Worm (Caenorhabditis elegans) whole organism, L3 larva: ENCODE measurements around the gene acbp-3.

ENCODE experiments used
- R02D3.7 ChIP-seq: fragments of 150-350 bp; optimal IDR thresholded peaks from 2 replicates; lab custom pipeline; 2014; ENCODE audit warnings: missing biosample characterization, missing genetic modification characterization
- ZK546.5 ChIP-seq: sonication (generic microtip); optimal IDR thresholded peaks from 2 replicates; lab custom pipeline; 2017; ENCODE audit warnings: missing biosample characterization, missing genetic modification characterization
- aly-2 ChIP-seq: fragments of 150-350 bp; optimal IDR thresholded peaks from 2 replicates; lab custom pipeline; 2014; ENCODE audit warnings: missing biosample characterization, missing genetic modification characterization
- ama-1 ChIP-seq: fragments of 150-350 bp; optimal IDR thresholded peaks from 2 replicates; lab custom pipeline; 2018
- ceh-16 ChIP-seq: sonication (generic microtip); optimal IDR thresholded peaks from 2 replicates; lab custom pipeline; 2017; ENCODE audit warnings: missing biosample characterization, missing genetic modification characterization
- daf-12 ChIP-seq: fragments of 150-350 bp; optimal IDR thresholded peaks from 2 replicates; lab custom pipeline; 2014; ENCODE audit warnings: missing biosample characterization, missing genetic modification reagents, missing genetic modification characterization
- egl-27 ChIP-seq: sonication (generic microtip); optimal IDR thresholded peaks from 4 replicates; lab custom pipeline; 2017; ENCODE audit warnings: missing biosample characterization, missing genetic modification reagents, missing genetic modification characterization
- egl-5 ChIP-seq: fragments of 150-350 bp; optimal IDR thresholded peaks from 2 replicates; lab custom pipeline; 2017; ENCODE audit warnings: missing biosample characterization, missing genetic modification reagents, missing genetic modification characterization, inconsistent platforms
- elt-2 ChIP-seq: sonication (generic microtip); optimal IDR thresholded peaks from 2 replicates; lab custom pipeline; 2016; ENCODE audit warnings: missing genetic modification reagents, mild to moderate bottlenecking, missing genetic modification characterization, missing compliant biosample characterization
- fkh-10 ChIP-seq: sonication (generic microtip); optimal IDR thresholded peaks from 2 replicates; lab custom pipeline; 2017; ENCODE audit warnings: missing biosample characterization, missing genetic modification reagents, missing genetic modification characterization
- fkh-2 ChIP-seq: fragments of 150-350 bp; optimal IDR thresholded peaks from 2 replicates; lab custom pipeline; 2014; ENCODE audit warnings: missing biosample characterization, missing genetic modification reagents, missing genetic modification characterization
- fos-1 ChIP-seq: fragments of 150-350 bp; optimal IDR thresholded peaks from 2 replicates; lab custom pipeline; 2014; ENCODE audit warnings: missing biosample characterization, missing genetic modification characterization
- hmg-11 ChIP-seq: sonication (generic microtip); optimal IDR thresholded peaks from 2 replicates; lab custom pipeline; 2016; ENCODE audit warnings: missing genetic modification characterization, missing compliant biosample characterization
- jun-1 ChIP-seq: fragments of 150-350 bp; optimal IDR thresholded peaks from 2 replicates; lab custom pipeline; 2014; ENCODE audit warnings: missing biosample characterization, missing genetic modification reagents, missing genetic modification characterization
- lin-15B ChIP-seq: fragments of 150-350 bp; optimal IDR thresholded peaks from 2 replicates; lab custom pipeline; 2014; ENCODE audit warnings: missing biosample characterization, missing genetic modification characterization
- lin-39 ChIP-seq: fragments of 150-350 bp; optimal IDR thresholded peaks from 2 replicates; lab custom pipeline; 2018; ENCODE audit warnings: missing biosample characterization, missing genetic modification reagents, missing genetic modification characterization
- lsy-12 ChIP-seq: sonication (generic microtip); optimal IDR thresholded peaks from 2 replicates; lab custom pipeline; 2016; ENCODE audit warnings: mild to moderate bottlenecking, missing genetic modification characterization, missing compliant biosample characterization
- mdl-1 ChIP-seq: fragments of 150-350 bp; optimal IDR thresholded peaks from 2 replicates; lab custom pipeline; 2014; ENCODE audit warnings: missing biosample characterization, missing genetic modification characterization
- mml-1 ChIP-seq: fragments of 150-350 bp; sonication (generic microtip); optimal IDR thresholded peaks from 3 replicates; lab custom pipeline; 2014; ENCODE audit warnings: missing biosample characterization, missing genetic modification characterization
- nfya-1 ChIP-seq: sonication (generic microtip); optimal IDR thresholded peaks from 2 replicates; lab custom pipeline; 2017; ENCODE audit warnings: missing genetic modification characterization, mild to moderate bottlenecking, missing compliant biosample characterization, antibody characterized with exemption, moderate library complexity; ENCODE audit not compliant: insufficient read depth
- nhr-11 ChIP-seq: fragments of 150-350 bp; optimal IDR thresholded peaks from 2 replicates; lab custom pipeline; 2014; ENCODE audit warnings: missing biosample characterization, missing genetic modification characterization
- nhr-12 ChIP-seq: fragments of 150-350 bp; optimal IDR thresholded peaks from 2 replicates; lab custom pipeline; 2014; ENCODE audit warnings: missing biosample characterization, missing genetic modification characterization
- nhr-23 ChIP-seq: fragments of 150-350 bp; optimal IDR thresholded peaks from 2 replicates; lab custom pipeline; 2014; ENCODE audit warnings: missing biosample characterization, missing genetic modification reagents, missing genetic modification characterization
- nhr-237 ChIP-seq: fragments of 150-350 bp; optimal IDR thresholded peaks from 2 replicates; lab custom pipeline; 2014; ENCODE audit warnings: missing biosample characterization, missing genetic modification characterization
- nhr-28 ChIP-seq: fragments of 150-350 bp; optimal IDR thresholded peaks from 2 replicates; lab custom pipeline; 2014; ENCODE audit warnings: missing biosample characterization, missing genetic modification characterization
- nhr-43 ChIP-seq: sonication (generic microtip); optimal IDR thresholded peaks from 2 replicates; lab custom pipeline; 2016; ENCODE audit warnings: mild to moderate bottlenecking, missing genetic modification characterization, missing compliant biosample characterization; ENCODE audit not compliant: poor library complexity, severe bottlenecking
- nhr-67 ChIP-seq: fragments of 150-350 bp; optimal IDR thresholded peaks from 2 replicates; lab custom pipeline; 2014; ENCODE audit warnings: missing biosample characterization, missing genetic modification characterization
- nhr-76 ChIP-seq: fragments of 150-350 bp; sonication (generic microtip); optimal IDR thresholded peaks from 5 replicates; lab custom pipeline; 2014; ENCODE audit warnings: missing biosample characterization, missing genetic modification characterization
- sea-2 ChIP-seq: fragments of 150-350 bp; sonication (generic microtip); optimal IDR thresholded peaks from 4 replicates; lab custom pipeline; 2014; ENCODE audit warnings: missing biosample characterization, missing genetic modification reagents, missing genetic modification characterization
- tbx-2 ChIP-seq: sonication (generic microtip); optimal IDR thresholded peaks from 2 replicates; lab custom pipeline; 2016; ENCODE audit warnings: mild to moderate bottlenecking, missing genetic modification characterization, missing compliant biosample characterization
- unc-62 ChIP-seq: fragments of 150-350 bp; sonication (generic microtip); optimal IDR thresholded peaks from 4 replicates; lab custom pipeline; 2014; ENCODE audit warnings: missing biosample characterization, missing genetic modification reagents, missing genetic modification characterization
- zag-1 ChIP-seq: fragments of 150-350 bp; optimal IDR thresholded peaks from 2 replicates; lab custom pipeline; 2014; ENCODE audit warnings: missing biosample characterization, missing genetic modification characterization
- ztf-11 ChIP-seq: fragments of 150-350 bp; optimal IDR thresholded peaks from 2 replicates; lab custom pipeline; 2014; ENCODE audit warnings: missing biosample characterization, missing genetic modification characterization
- ztf-4 ChIP-seq: fragments of 150-350 bp; optimal IDR thresholded peaks from 2 replicates; lab custom pipeline; 2014; ENCODE audit warnings: missing biosample characterization, missing genetic modification characterization

Gene acbp-3

DNA sequence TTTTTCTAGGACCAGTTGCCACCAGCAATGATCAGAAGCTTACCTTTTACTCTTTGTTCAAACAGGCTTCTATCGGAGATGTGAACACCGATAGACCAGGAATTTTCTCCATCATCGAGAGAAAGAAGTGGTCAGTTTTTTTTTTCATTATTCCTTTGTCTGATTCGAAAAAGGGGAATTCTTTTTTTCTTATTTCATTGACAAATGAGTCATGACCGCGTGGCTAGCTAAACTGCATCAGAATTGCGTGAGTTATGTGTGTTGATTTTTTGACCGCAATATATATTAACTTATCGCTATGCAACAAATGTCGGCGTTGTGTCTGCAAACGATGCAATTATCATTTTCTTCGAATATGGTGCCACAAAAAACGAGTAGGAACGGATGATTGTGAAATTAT, 344 bp downstream of the acbp-3 start:
- TF ChIP-seq mdl-1: no peak
- TF ChIP-seq nhr-76 (tag; lab: Kevin White, UChicago): no peak
- no peak for TF ChIP-seq ceh-16 (tag; lab: Kevin White, UChicago)
- TF ChIP-seq nhr-23 (tag; lab: Kevin White, UChicago): peak; percentile 16
- TF ChIP-seq nhr-11 (tag; lab: Kevin White, UChicago): no peak
- TF ChIP-seq jun-1 (tag; lab: Kevin White, UChicago): no peak
- no peak for TF ChIP-seq mml-1 (tag; lab: Kevin White, UChicago)
- no peak for TF ChIP-seq tbx-2 (tag; lab: Kevin White, UChicago)
- TF ChIP-seq hmg-11 (tag; lab: Kevin White, UChicago): no peak
- no peak for TF ChIP-seq fkh-10
- no peak for TF ChIP-seq ZK546.5 (tag; lab: Kevin White, UChicago)
- TF ChIP-seq nhr-12 (tag; lab: Kevin White, UChicago): no peak
- TF ChIP-seq nhr-237: no peak
- peak; percentile 27 for TF ChIP-seq elt-2 (tag; lab: Kevin White, UChicago)
- TF ChIP-seq egl-27 (tag; lab: Kevin White, UChicago): no peak
- TF ChIP-seq, all 47 proteins: peak for 2

DNA sequence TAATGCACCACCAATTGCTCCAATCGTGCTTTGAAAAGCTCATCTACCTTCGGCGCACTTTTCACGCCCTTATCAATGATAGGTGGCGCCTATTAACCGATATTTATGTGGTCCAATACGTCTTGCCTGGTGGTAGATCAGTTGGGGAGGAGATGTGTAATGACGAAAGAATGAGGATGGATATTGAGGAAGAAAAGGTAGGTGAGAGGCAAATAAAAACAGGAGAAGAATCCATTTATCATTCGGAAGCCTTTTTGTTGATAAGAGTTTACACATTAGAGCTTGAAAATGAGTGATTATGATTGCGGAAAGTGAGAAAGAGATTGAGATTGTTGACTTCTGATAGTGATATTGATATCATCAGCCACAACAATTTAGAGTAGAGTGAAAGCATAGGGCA, 4.3 kb downstream of the acbp-3 start:
- TF ChIP-seq ceh-16 (tag; lab: Kevin White, UChicago) (no peak), nhr-43 (no peak), egl-5 (tag; lab: Kevin White, UChicago) (peak; percentile 63), ztf-4 (tag; lab: Kevin White, UChicago) (no peak), unc-62 (GFP tag; lab: Kevin White, UChicago) (no peak), nhr-23 (tag; lab: Kevin White, UChicago) (no peak), elt-2 (tag; lab: Kevin White, UChicago) (no peak), R02D3.7 (no peak), aly-2 (tag; lab: Kevin White, UChicago) (no peak)
- TF ChIP-seq, all 47 proteins: peak for 1

DNA sequence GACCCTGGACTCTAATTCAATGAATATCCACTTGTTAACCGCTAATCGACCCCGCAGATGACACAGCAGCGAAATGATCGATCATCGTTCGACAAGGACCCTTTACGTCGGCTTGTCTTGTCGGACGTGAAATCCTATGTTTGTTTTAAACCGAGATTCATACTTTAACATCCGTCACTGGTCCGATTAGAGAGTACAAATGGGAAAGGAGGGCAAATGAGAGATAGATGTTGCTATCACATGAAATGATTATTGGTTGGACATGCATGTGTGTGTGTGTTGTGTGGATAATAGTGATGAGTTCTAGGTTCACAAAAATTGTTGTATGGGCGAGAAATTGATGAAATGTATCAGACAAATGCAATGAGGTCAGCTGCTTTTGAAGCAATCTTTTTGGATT, 6.6 kb downstream of the acbp-3 start:
- TF ChIP-seq nfya-1 (tag; lab: Kevin White, UChicago) (peak; percentile 30), nhr-12 (tag; lab: Kevin White, UChicago) (no peak), aly-2 (tag; lab: Kevin White, UChicago) (no peak), egl-5 (tag; lab: Kevin White, UChicago) (peak; percentile 35)

DNA sequence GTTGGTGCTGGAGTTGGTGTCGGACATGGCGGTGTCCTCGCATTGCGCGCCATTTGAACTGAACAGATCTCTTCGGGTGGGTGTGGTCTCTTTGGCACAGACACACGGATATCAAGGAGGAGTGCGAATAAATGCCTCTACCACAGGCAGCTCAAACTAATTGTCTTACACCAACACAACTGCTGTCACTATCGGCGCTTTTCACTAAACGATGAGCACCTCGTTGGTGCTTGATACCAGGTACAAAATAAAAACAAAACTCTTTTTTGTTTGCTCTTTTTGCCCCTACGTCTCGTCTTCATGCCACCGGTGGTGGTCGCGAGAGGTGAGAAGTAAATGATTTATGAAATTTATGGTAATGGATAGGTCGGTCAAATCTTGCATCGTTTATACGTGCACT, 7.6 kb downstream of the acbp-3 start, which contains the start of gene F47B10.8:
Gene F47B10.8 (minus strand): TSS at position 101 of the 400 bp plus-strand sequence.
- no peak for TF ChIP-seq sea-2 (GFP tag; lab: Kevin White, UChicago)
- TF ChIP-seq jun-1 (tag; lab: Kevin White, UChicago): no peak
- TF ChIP-seq nfya-1 (tag; lab: Kevin White, UChicago): no peak
- TF ChIP-seq ZK546.5 (tag; lab: Kevin White, UChicago): no peak
- TF ChIP-seq lsy-12 (tag; lab: Kevin White, UChicago): no peak
- no peak for TF ChIP-seq daf-12 (tag; lab: Kevin White, UChicago)
- TF ChIP-seq nhr-12 (tag; lab: Kevin White, UChicago): no peak
- TF ChIP-seq fkh-2 (tag; lab: Kevin White, UChicago): no peak
- TF ChIP-seq nhr-237: no peak
- TF ChIP-seq unc-62 (GFP tag; lab: Kevin White, UChicago): no peak
- no peak for TF ChIP-seq egl-5 (tag; lab: Kevin White, UChicago)
- no peak for TF ChIP-seq mdl-1
- TF ChIP-seq, all 47 proteins: peak for 0

DNA sequence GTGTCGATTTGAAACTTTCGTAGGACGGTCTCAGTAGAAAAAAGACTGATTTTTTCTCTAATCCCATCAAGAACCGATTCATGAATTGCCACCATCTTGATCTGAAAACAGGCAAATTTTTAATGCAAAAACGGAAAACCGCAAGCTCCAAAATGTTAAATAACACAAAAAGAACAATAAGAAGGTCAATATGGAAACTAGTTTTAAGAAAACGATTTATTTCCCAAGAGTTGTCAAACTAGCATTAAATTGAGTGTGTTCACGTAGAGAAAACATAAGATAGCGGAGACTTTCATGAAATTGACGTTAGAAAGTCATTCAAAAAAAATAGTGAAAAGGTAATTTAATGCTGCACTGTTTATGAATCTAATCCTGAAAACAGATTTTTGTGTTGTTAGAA, 10.9 kb downstream of the acbp-3 start, which contains the start of gene F47B10.9:
Gene F47B10.9 (minus strand): TSS at position 101 of the 400 bp plus-strand sequence.
- TF ChIP-seq jun-1 (tag; lab: Kevin White, UChicago): no peak
- no peak for TF ChIP-seq fos-1 (tag; lab: Kevin White, UChicago)
- TF ChIP-seq ztf-11 (tag; lab: Kevin White, UChicago): no peak
- TF ChIP-seq lin-15B (tag; lab: Kevin White, UChicago): no peak
- no peak for TF ChIP-seq ama-1 (lab: Kevin White, UChicago)
- TF ChIP-seq zag-1 (tag; lab: Kevin White, UChicago): no peak
- TF ChIP-seq fkh-2 (tag; lab: Kevin White, UChicago): no peak
- no peak for TF ChIP-seq nhr-67 (tag; lab: Kevin White, UChicago)
- TF ChIP-seq nhr-11 (tag; lab: Kevin White, UChicago): no peak
- TF ChIP-seq lsy-12 (tag; lab: Kevin White, UChicago): no peak
- TF ChIP-seq mml-1 (tag; lab: Kevin White, UChicago): no peak
- no peak for TF ChIP-seq lin-39 (tag; lab: Kevin White, UChicago)
- TF ChIP-seq nhr-28 (tag; lab: Kevin White, UChicago): no peak
